Fruit fly (Drosophila melanogaster): ENCODE measurements around the gene CG1637.

The CG1637 gene

DNA sequence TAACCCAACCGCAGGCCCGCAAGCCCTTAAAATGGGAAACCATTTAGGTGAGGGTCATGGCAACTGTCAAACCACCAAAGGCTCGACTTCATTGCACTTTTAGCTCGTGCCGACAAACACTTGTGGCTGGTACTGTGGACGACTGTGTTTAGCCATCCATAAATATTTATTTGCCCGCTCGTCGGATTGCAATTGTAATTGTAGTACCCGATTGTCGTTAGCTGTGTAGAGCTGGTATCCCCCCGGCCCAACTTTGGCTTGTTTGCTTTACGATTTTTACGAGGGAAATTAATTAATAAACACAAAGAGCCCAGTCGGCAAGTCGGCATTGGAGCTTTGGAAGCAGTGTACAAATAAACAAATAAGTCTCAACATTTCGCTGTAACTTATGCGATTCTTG is 32.4 kb downstream of the CG1637 start:
- TF ChIP-seq CG13123 (GFP tag; optimal IDR thresholded peaks at IDR 0.05) (no peak), dati (GFP tag; IDR thresholded peaks at IDR 0.05) (no peak), Xbp1 (GFP tag; optimal IDR thresholded peaks at IDR 0.05) (no peak), CG31224 (GFP tag; IDR thresholded peaks at IDR 0.05) (no peak), Med (GFP tag) (peak; percentile 64), esg (GFP tag; conservative IDR thresholded peaks at IDR 0.05) (no peak), CG10209 (GFP tag; optimal IDR thresholded peaks at IDR 0.05) (no peak), danr (GFP tag; IDR thresholded peaks at IDR 0.05) (no peak), tll (GFP tag; optimal IDR thresholded peaks at IDR 0.05) (no peak), CG10565 (GFP tag; optimal IDR thresholded peaks at IDR 0.05) (no peak), YL-1 (GFP tag; optimal IDR thresholded peaks at IDR 0.05) (no peak), CG9437 (GFP tag; optimal IDR thresholded peaks at IDR 0.05) (no peak), CG13894 (tag; optimal IDR thresholded peaks at IDR 0.05) (no peak), sens (GFP tag) (peak; percentile 16), CG7839 (tag; optimal IDR thresholded peaks at IDR 0.05) (no peak), CG11247 (GFP tag; IDR thresholded peaks at IDR 0.05) (no peak), CG6689 (GFP tag; IDR thresholded peaks at IDR 0.05) (no peak)

DNA sequence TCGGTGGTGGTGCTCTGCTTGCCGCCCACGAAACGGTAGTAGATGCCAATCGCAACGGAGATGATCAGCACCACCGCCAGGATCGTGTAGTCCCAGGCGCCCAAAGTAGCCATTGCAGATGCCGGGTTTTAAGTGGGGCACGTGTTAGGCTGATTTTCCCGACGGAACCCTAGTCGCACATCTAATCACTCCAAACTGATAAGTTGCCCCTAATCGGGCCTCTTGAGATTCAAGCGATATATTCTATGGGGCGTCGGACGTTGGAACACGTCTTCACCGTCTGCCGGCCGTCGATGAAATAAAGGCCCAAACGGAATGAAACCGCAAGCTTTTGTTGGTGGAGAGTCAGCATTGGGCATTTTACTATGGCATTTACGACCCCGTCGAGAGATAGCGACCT is 32.9 kb downstream of the CG1637 start, which contains the start of gene CG32669:
CG32669 (minus strand) TSS at position 275 of the 400 bp plus-strand sequence.
- peak; percentile 100 for TF ChIP-seq Hey (tag; optimal IDR thresholded peaks at IDR 0.05)
- peak; percentile 40; the same call in 1 of the 3 replicates for TF ChIP-seq vnd (GFP tag; IDR thresholded peaks at IDR 0.05; ENCODE audit: partially characterized antibody)
- no peak for TF ChIP-seq fru (optimal IDR thresholded peaks at IDR 0.05)
- TF ChIP-seq sd (tag; optimal IDR thresholded peaks at IDR 0.05), result peak; percentile 3
- no peak for TF ChIP-seq pnt (GFP tag; optimal IDR thresholded peaks at IDR 0.05)
- peak; percentile 54 for TF ChIP-seq cwo (GFP tag; optimal IDR thresholded peaks at IDR 0.05)
- TF ChIP-seq grn (GFP tag; optimal IDR thresholded peaks at IDR 0.05), result peak; percentile 73
- TF ChIP-seq jing (GFP tag; optimal IDR thresholded peaks at IDR 0.05), result no peak
- no peak for TF ChIP-seq gem (tag; optimal IDR thresholded peaks at IDR 0.05)
- TF ChIP-seq Hmr (GFP tag; optimal IDR thresholded peaks at IDR 0.05), result no peak
- TF ChIP-seq CG14860 (GFP tag; IDR thresholded peaks at IDR 0.05; ENCODE audit: partially characterized antibody), result no peak
- TF ChIP-seq Atf-2 (GFP tag; optimal IDR thresholded peaks at IDR 0.05), result no peak
- no peak for TF ChIP-seq ssp (GFP tag; IDR thresholded peaks at IDR 0.05)
- TF ChIP-seq exex (tag; optimal IDR thresholded peaks at IDR 0.05), result peak; percentile 69
- no peak for TF ChIP-seq lilli (GFP tag; optimal IDR thresholded peaks at IDR 0.05)
- TF ChIP-seq sug (tag; optimal IDR thresholded peaks at IDR 0.05), result peak; percentile 17
- TF ChIP-seq CG10321 (GFP tag; IDR thresholded peaks at IDR 0.05), result no peak
- no peak for TF ChIP-seq Bdp1 (GFP tag; optimal IDR thresholded peaks at IDR 0.05)
- TF ChIP-seq wor (GFP tag; IDR thresholded peaks at IDR 0.05), result no peak

DNA sequence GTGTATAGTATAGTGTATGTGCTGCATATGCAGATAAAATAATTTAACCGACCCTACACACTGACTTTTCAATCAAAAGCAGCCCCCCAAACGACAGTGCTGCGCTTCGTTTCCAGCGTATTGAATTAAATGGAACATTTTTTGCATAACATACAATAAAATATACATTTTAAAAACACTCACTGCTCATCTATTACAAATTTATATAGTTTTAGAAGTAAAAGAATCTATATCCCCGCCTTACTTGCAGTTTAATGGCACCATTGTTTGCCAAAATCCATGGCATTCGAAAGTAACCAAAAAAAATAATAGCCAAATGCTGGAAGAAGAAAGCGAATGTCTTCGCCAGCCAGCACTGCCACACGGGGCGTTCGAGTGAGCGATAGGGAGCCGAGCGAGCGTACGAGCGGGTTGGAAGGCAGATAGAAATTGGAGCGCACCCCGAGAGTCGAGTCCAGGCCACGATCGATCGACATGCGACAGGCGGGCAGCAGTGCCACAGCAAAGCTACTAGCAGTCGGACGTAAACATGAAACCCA is 35.9 kb downstream of the CG1637 start, which contains the start of gene CG15209:
CG15209 (plus strand) TSS at position 489 of the 539 bp plus-strand sequence.
- no peak for TF ChIP-seq Sry-δ (GFP tag; optimal IDR thresholded peaks at IDR 0.05)
- no peak for TF ChIP-seq ase (GFP tag; IDR thresholded peaks at IDR 0.05)
- TF ChIP-seq CG12744 (GFP tag; optimal IDR thresholded peaks at IDR 0.05), result no peak
- peak; percentile 75 for TF ChIP-seq Deaf1 (tag; optimal IDR thresholded peaks at IDR 0.05)
- no peak for TF ChIP-seq ab (GFP tag; optimal IDR thresholded peaks at IDR 0.05)
- no peak for TF ChIP-seq Lpt (GFP tag; optimal IDR thresholded peaks at IDR 0.05)
- TF ChIP-seq NC2α (GFP tag; optimal IDR thresholded peaks at IDR 0.05), result no peak
- TF ChIP-seq stc (GFP tag; IDR thresholded peaks at IDR 0.05), result no peak
- no peak for TF ChIP-seq salm (tag; optimal IDR thresholded peaks at IDR 0.05)
- TF ChIP-seq CG10543 (GFP tag; optimal IDR thresholded peaks at IDR 0.05), result peak; percentile 13
- no peak for TF ChIP-seq CG7928 (GFP tag; optimal IDR thresholded peaks at IDR 0.05)
- no peak for TF ChIP-seq Sin3A (optimal IDR thresholded peaks at IDR 0.05)
- no peak for TF ChIP-seq org-1 (GFP tag; optimal IDR thresholded peaks at IDR 0.05)
- no peak for TF ChIP-seq NfI (GFP tag; optimal IDR thresholded peaks at IDR 0.05)
- TF ChIP-seq HLH3B (GFP tag; IDR thresholded peaks at IDR 0.05), result no peak
- no peak for TF ChIP-seq Fer2 (tag; optimal IDR thresholded peaks at IDR 0.05)
- peak; percentile 2 for TF ChIP-seq Med (GFP tag)

Measured in whole organism, embryonic.